Fruit fly (Drosophila melanogaster): ENCODE data around the gene Nmdar1.

dm6 chr3R:5485295-5485718, 37.8 kb downstream of the Nmdar1 start, which contains the start of gene CG31550:
- TF ChIP-seq psq (GFP tag; optimal IDR thresholded peaks at IDR 0.05) (peak; percentile 36), jim (GFP tag; optimal IDR thresholded peaks at IDR 0.05) (no peak), HLH106 (tag; optimal IDR thresholded peaks at IDR 0.05) (peak; percentile 76), brk (GFP tag; optimal IDR thresholded peaks at IDR 0.05) (no peak), rgr (GFP tag; optimal IDR thresholded peaks at IDR 0.05) (peak; percentile 74), br (GFP tag; optimal IDR thresholded peaks at IDR 0.05) (no peak), Rel (GFP tag; optimal IDR thresholded peaks at IDR 0.05) (no peak), Rel (tag; optimal IDR thresholded peaks at IDR 0.05) (peak; percentile 32), Hr83 (GFP tag; optimal IDR thresholded peaks at IDR 0.05; ENCODE audit: poor library complexity, severe bottlenecking) (peak; percentile 81), Hr78 (GFP tag; optimal IDR thresholded peaks at IDR 0.05) (no peak), tai (GFP tag; optimal IDR thresholded peaks at IDR 0.05) (no peak), h (GFP tag; optimal IDR thresholded peaks at IDR 0.05) (peak; percentile 64)
